Fruit fly (Drosophila melanogaster): ENCODE data around the gene CG31156.

The CG31156 gene

dm6 chr3R:22590668-22591275 is 22.7 kb downstream of the CG31156 start (continued):
- TF ChIP-seq CG34224 (GFP tag; IDR thresholded peaks at IDR 0.05; ENCODE audit: partially characterized antibody) (no peak), lov (optimal IDR thresholded peaks at IDR 0.05) (no peak), lov (GFP tag; IDR thresholded peaks at IDR 0.05) (no peak), mam (GFP tag; optimal IDR thresholded peaks at IDR 0.05) (peak; percentile 20), Deaf1 (tag; optimal IDR thresholded peaks at IDR 0.05) (no peak), zf30C (GFP tag; optimal IDR thresholded peaks at IDR 0.05) (no peak), CG7745 (tag; optimal IDR thresholded peaks at IDR 0.05) (no peak), CG10654 (GFP tag; optimal IDR thresholded peaks at IDR 0.05) (peak; percentile 42), cwo (GFP tag; optimal IDR thresholded peaks at IDR 0.05) (no peak), gem (tag; optimal IDR thresholded peaks at IDR 0.05) (peak; percentile 85), Hr51 (GFP tag; optimal IDR thresholded peaks at IDR 0.05) (peak; percentile 23 to 72), CG18619 (GFP tag; optimal IDR thresholded peaks at IDR 0.05) (peak; percentile 51), CG8944 (GFP tag; optimal IDR thresholded peaks at IDR 0.05) (no peak), CG12104 (GFP tag; optimal IDR thresholded peaks at IDR 0.05) (peak; percentile 61), CG17186 (GFP tag; optimal IDR thresholded peaks at IDR 0.05) (peak; percentile 52), Bdp1 (GFP tag; optimal IDR thresholded peaks at IDR 0.05) (peak; percentile 32), Ets97D (GFP tag; optimal IDR thresholded peaks at IDR 0.05) (peak; percentile 17), unpg (GFP tag; optimal IDR thresholded peaks at IDR 0.05) (peak; percentile 47), ken (GFP tag; IDR thresholded peaks at IDR 0.05) (0 out of 3 replicates have a peak, but pooled peaks have one; percentile 55), CG1647 (GFP tag; optimal IDR thresholded peaks at IDR 0.05) (no peak), B-H1 (GFP tag; IDR thresholded peaks at IDR 0.05) (no peak; the same call in 2 of the 3 replicates), Neu2 (GFP tag; optimal IDR thresholded peaks at IDR 0.05; ENCODE audit: borderline replicate concordance) (no peak), CG17802 (tag; optimal IDR thresholded peaks at IDR 0.05) (peak; percentile 12), CG13775 (GFP tag; optimal IDR thresholded peaks at IDR 0.05) (peak; percentile 63), CG14441 (GFP tag; IDR thresholded peaks at IDR 0.05) (0 out of 2 replicates have a peak, but pooled peaks have one; percentile 28), Atf-2 (GFP tag; optimal IDR thresholded peaks at IDR 0.05) (peak; percentile 57), hb (GFP tag; IDR thresholded peaks at IDR 0.05; ENCODE audit: partially characterized antibody) (no peak), Pdp1 (GFP tag; optimal IDR thresholded peaks at IDR 0.05) (peak; percentile 1 to 38), tio (GFP tag; optimal IDR thresholded peaks at IDR 0.05) (peak; percentile 72), seq (GFP tag; IDR thresholded peaks at IDR 0.05) (no peak), B-H2 (GFP tag; optimal IDR thresholded peaks at IDR 0.05) (no peak), ems (GFP tag; optimal IDR thresholded peaks at IDR 0.05) (peak; percentile 29), fd64A (GFP tag; optimal IDR thresholded peaks at IDR 0.05) (no peak), CG14860 (GFP tag; IDR thresholded peaks at IDR 0.05; ENCODE audit: partially characterized antibody) (no peak), pfk (GFP tag; optimal IDR thresholded peaks at IDR 0.05) (no peak), tin (GFP tag; optimal IDR thresholded peaks at IDR 0.05) (peak; percentile 47), CG11093 (GFP tag; IDR thresholded peaks at IDR 0.05) (no peak), fd3F (GFP tag; optimal IDR thresholded peaks at IDR 0.05) (peak; percentile 11), dati (GFP tag; IDR thresholded peaks at IDR 0.05) (no peak), wor (GFP tag; IDR thresholded peaks at IDR 0.05) (peak; percentile 68), sisA (GFP tag; IDR thresholded peaks at IDR 0.05) (peak; percentile 47; the same call in 1 of the 2 replicates), lbe (GFP tag; optimal IDR thresholded peaks at IDR 0.05) (no peak), CG11695 (GFP tag; IDR thresholded peaks at IDR 0.05) (no peak), H15 (GFP tag; IDR thresholded peaks at IDR 0.05) (no peak), grau (tag; optimal IDR thresholded peaks at IDR 0.05) (peak; percentile 69), CG33213 (GFP tag; optimal IDR thresholded peaks at IDR 0.05) (peak; percentile 18), lilli (GFP tag; optimal IDR thresholded peaks at IDR 0.05) (peak; percentile 55), CG10543 (GFP tag; optimal IDR thresholded peaks at IDR 0.05) (no peak), nom (GFP tag; optimal IDR thresholded peaks at IDR 0.05) (no peak)
